Worm (Caenorhabditis elegans) whole organism, late embryonic: ENCODE data around the gene str-227.
"Not testable (repeated sequence)": the region's sequence is repeated elsewhere in the genome, so short reads cannot be mapped to it uniquely, and the experiment has no call there.

Experiments used
- C08G9.2 ChIP-seq: sonication (generic microtip); optimal IDR thresholded peaks from 2 replicates; lab custom pipeline; 2016; ENCODE audit warnings: mild to moderate bottlenecking, missing genetic modification characterization, moderate library complexity, missing compliant biosample characterization
- C38D4.7 ChIP-seq: fragments of 200-800 bp; sonication (Bioruptor generic); optimal IDR thresholded peaks from 2 replicates; lab custom pipeline; 2018; ENCODE audit warnings: mild to moderate bottlenecking, missing genetic modification characterization, moderate library complexity, missing compliant biosample characterization
- K02D7.2 ChIP-seq: sonication (generic microtip); optimal IDR thresholded peaks from 2 replicates; lab custom pipeline; 2017; ENCODE audit warnings: mild to moderate bottlenecking, missing genetic modification characterization, missing compliant biosample characterization
- Y22D7AL.16 ChIP-seq: sonication (generic microtip); optimal IDR thresholded peaks from 2 replicates; lab custom pipeline; 2016; ENCODE audit warnings: missing genetic modification characterization, missing compliant biosample characterization
- ceh-19 ChIP-seq: fragments of 200-800 bp; sonication (Bioruptor generic); optimal IDR thresholded peaks from 2 replicates; lab custom pipeline; 2018; ENCODE audit warnings: mild to moderate bottlenecking, missing genetic modification characterization, missing compliant biosample characterization
- ceh-24 ChIP-seq: sonication (generic microtip); optimal IDR thresholded peaks from 2 replicates; lab custom pipeline; 2016; ENCODE audit warnings: mild to moderate bottlenecking, missing genetic modification characterization, missing compliant biosample characterization
- ceh-30 ChIP-seq: fragments of 150-350 bp; optimal IDR thresholded peaks from 2 replicates; lab custom pipeline; 2014; ENCODE audit warnings: missing biosample characterization, missing genetic modification characterization
- dmd-4 ChIP-seq: sonication (generic microtip); optimal IDR thresholded peaks from 2 replicates; lab custom pipeline; 2016; ENCODE audit warnings: borderline replicate concordance, missing genetic modification characterization, missing compliant biosample characterization
- dve-1 ChIP-seq: sonication (generic microtip); optimal IDR thresholded peaks from 2 replicates; lab custom pipeline; 2017; ENCODE audit warnings: antibody characterized with exemption, mild to moderate bottlenecking, missing genetic modification characterization, missing compliant biosample characterization
- elt-2 ChIP-seq: sonication (generic microtip); optimal IDR thresholded peaks from 2 replicates; lab custom pipeline; 2016; ENCODE audit warnings: missing genetic modification reagents, missing genetic modification characterization, missing compliant biosample characterization
- elt-4 ChIP-seq: sonication (generic microtip); optimal IDR thresholded peaks from 2 replicates; lab custom pipeline; 2016; ENCODE audit warnings: missing genetic modification characterization, missing compliant biosample characterization
- gmeb-2 ChIP-seq: sonication (generic microtip); optimal IDR thresholded peaks from 2 replicates; lab custom pipeline; 2016; ENCODE audit warnings: missing genetic modification characterization, inconsistent platforms, missing compliant biosample characterization
- hlh-15 ChIP-seq: sonication (generic microtip); optimal IDR thresholded peaks from 2 replicates; lab custom pipeline; 2016; ENCODE audit warnings: missing genetic modification characterization, missing compliant biosample characterization
- hlh-30 ChIP-seq: sonication (generic microtip); optimal IDR thresholded peaks from 2 replicates; lab custom pipeline; 2017; ENCODE audit warnings: antibody characterized with exemption, missing genetic modification characterization, missing compliant biosample characterization; ENCODE audit not compliant: insufficient read depth
- hlh-6 ChIP-seq: sonication (generic microtip); optimal IDR thresholded peaks from 2 replicates; lab custom pipeline; 2016; ENCODE audit warnings: missing genotype, missing genetic modification characterization, missing compliant biosample characterization
- hlh-8 ChIP-seq: sonication (generic microtip); optimal IDR thresholded peaks from 2 replicates; lab custom pipeline; 2016; ENCODE audit warnings: missing genotype, missing genetic modification characterization, missing compliant biosample characterization
- lin-11 ChIP-seq: fragments of 200-800 bp; sonication (Bioruptor generic); optimal IDR thresholded peaks from 2 replicates; lab custom pipeline; 2018; ENCODE audit warnings: mild to moderate bottlenecking, missing genetic modification characterization, missing compliant biosample characterization
- madf-2 ChIP-seq: sonication (generic microtip); optimal IDR thresholded peaks from 2 replicates; lab custom pipeline; 2017; ENCODE audit warnings: missing genetic modification characterization, missing compliant biosample characterization
- mec-3 ChIP-seq: sonication (generic microtip); optimal IDR thresholded peaks from 2 replicates; lab custom pipeline; 2016; ENCODE audit warnings: borderline replicate concordance, missing genetic modification characterization, missing compliant biosample characterization
- nfya-1 ChIP-seq: sonication (generic microtip); optimal IDR thresholded peaks from 2 replicates; lab custom pipeline; 2017; ENCODE audit warnings: missing genetic modification characterization, mild to moderate bottlenecking, missing compliant biosample characterization, antibody characterized with exemption, moderate library complexity
- pag-3 ChIP-seq: sonication (generic microtip); optimal IDR thresholded peaks from 2 replicates; lab custom pipeline; 2016; ENCODE audit warnings: missing compliant biosample characterization, missing genetic modification characterization, borderline replicate concordance
- pax-1 ChIP-seq: fragments of 150-350 bp; optimal IDR thresholded peaks from 2 replicates; lab custom pipeline; 2014; ENCODE audit warnings: missing biosample characterization, missing genetic modification characterization
- pha-4 ChIP-seq: fragments of 150-350 bp; optimal IDR thresholded peaks from 2 replicates; lab custom pipeline; 2018; ENCODE audit warnings: missing biosample characterization, missing genetic modification reagents, missing genetic modification characterization
- pros-1 ChIP-seq: fragments of 150-350 bp; optimal IDR thresholded peaks from 2 replicates; lab custom pipeline; 2014; ENCODE audit warnings: missing biosample characterization, missing genetic modification reagents, missing genetic modification characterization
- ref-2 ChIP-seq: sonication (generic microtip); optimal IDR thresholded peaks from 2 replicates; lab custom pipeline; 2016; ENCODE audit warnings: missing genetic modification characterization, missing compliant biosample characterization
- sdc-2 ChIP-seq: sonication (generic microtip); optimal IDR thresholded peaks from 2 replicates; lab custom pipeline; 2016; ENCODE audit warnings: missing genotype, missing genetic modification characterization, missing compliant biosample characterization
- sox-2 ChIP-seq: fragments of 200-800 bp; sonication (Bioruptor generic); IDR thresholded peaks from 2 replicates; pipeline ENCODE4 v1.3.6; 2022; ENCODE audit warnings: missing genetic modification reagents, missing genetic modification characterization, missing compliant biosample characterization
- syd-9 ChIP-seq: sonication (generic microtip); optimal IDR thresholded peaks from 2 replicates; lab custom pipeline; 2016; ENCODE audit warnings: mild to moderate bottlenecking, missing genetic modification characterization, moderate library complexity, missing compliant biosample characterization
- tbx-2 ChIP-seq: sonication (generic microtip); optimal IDR thresholded peaks from 2 replicates; lab custom pipeline; 2016; ENCODE audit warnings: missing genetic modification characterization, missing compliant biosample characterization
- tbx-7 ChIP-seq: sonication (generic microtip); optimal IDR thresholded peaks from 2 replicates; lab custom pipeline; 2016; ENCODE audit warnings: missing genotype, missing genetic modification characterization, missing compliant biosample characterization
- ttx-3 ChIP-seq: sonication (generic microtip); optimal IDR thresholded peaks from 2 replicates; lab custom pipeline; 2016; ENCODE audit warnings: missing genetic modification reagents, missing genetic modification characterization, missing compliant biosample characterization
- unc-86 ChIP-seq: sonication (generic microtip); optimal IDR thresholded peaks from 2 replicates; lab custom pipeline; 2016; ENCODE audit warnings: missing genetic modification characterization, missing compliant biosample characterization

str-227 gene

ce11 chrV:3552740-3553469, 34.9 kb downstream of the str-227 start, which contains the start of gene T24A6.20:
Gene T24A6.20, plus strand, starts transcription at chrV:3553134.
- TF ChIP-seq elt-2, result peak; percentile 86
- TF ChIP-seq ceh-30 (tag; lab: Kevin White, UChicago), result no peak

ce11 chrV:3554869-3555268, 36.9 kb downstream of the str-227 start, which contains the start of gene grl-29:
Gene grl-29, minus strand, starts transcription at chrV:3555236.
- no peak for TF ChIP-seq Y22D7AL.16 (tag; lab: Kevin White, UChicago)
- TF ChIP-seq dmd-4 (tag; lab: Kevin White, UChicago), result no peak
- no peak for TF ChIP-seq ceh-30 (tag; lab: Kevin White, UChicago)
- no peak for TF ChIP-seq sdc-2
- no peak for TF ChIP-seq tbx-2
- no peak for TF ChIP-seq ceh-24 (tag; lab: Kevin White, UChicago)
- TF ChIP-seq pros-1 (tag; lab: Kevin White, UChicago), result no peak
- no peak for TF ChIP-seq tbx-7 (tag; lab: Kevin White, UChicago)
- no peak for TF ChIP-seq elt-2
- no peak for TF ChIP-seq K02D7.2
- no peak for TF ChIP-seq sox-2
- TF ChIP-seq gmeb-2 (tag; lab: Kevin White, UChicago), result no peak
- no peak for TF ChIP-seq C08G9.2

ce11 chrV:3555986-3556385, 38.0 kb downstream of the str-227 start, which contains the start of gene grl-30:
Gene grl-30, plus strand, starts transcription at chrV:3556286.
- TF ChIP-seq syd-9, result no peak
- no peak for TF ChIP-seq madf-2 (tag; lab: Kevin White, UChicago)
- no peak for TF ChIP-seq unc-86 (tag; lab: Kevin White, UChicago)
- TF ChIP-seq ref-2, result no peak
- no peak for TF ChIP-seq ceh-19 (GFP tag; lab: Kevin White, UChicago)
- no peak for TF ChIP-seq hlh-6 (tag; lab: Kevin White, UChicago)
- no peak for TF ChIP-seq pag-3 (tag; lab: Kevin White, UChicago)
- TF ChIP-seq pax-1, result no peak
- no peak for TF ChIP-seq sox-2
- TF ChIP-seq nfya-1 (tag; lab: Kevin White, UChicago), result no peak
- no peak for TF ChIP-seq lin-11 (tag; lab: Kevin White, UChicago)
- no peak for TF ChIP-seq mec-3 (tag; lab: Kevin White, UChicago)

DNA sequence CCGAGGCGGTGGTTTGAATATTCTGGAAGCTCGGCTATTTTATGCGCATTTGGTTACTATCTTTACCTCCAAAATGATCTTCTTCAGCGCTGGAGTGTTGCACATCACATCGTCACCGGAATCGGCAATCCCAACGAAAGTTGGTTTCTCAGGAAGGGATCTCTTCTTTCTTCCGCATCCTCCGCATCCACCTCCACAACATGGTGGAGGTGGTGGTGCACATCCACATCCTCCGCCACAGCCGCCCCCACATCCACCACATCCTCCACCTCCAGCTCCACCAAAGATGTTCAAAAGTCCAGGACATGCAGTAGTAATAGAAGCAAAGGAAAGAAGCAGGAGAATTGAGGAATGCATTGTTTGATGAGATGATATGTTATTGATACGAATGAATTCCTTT, 39.4 kb downstream of the str-227 start, which contains the start of gene grl-31:
Gene grl-31 (minus strand): TSS at position 357 of the 400 bp plus-strand sequence.
- TF ChIP-seq hlh-15 (tag; lab: Kevin White, UChicago) (no peak), elt-4 (tag; lab: Kevin White, UChicago) (no peak), pha-4 (no peak), C38D4.7 (no peak), pax-1 (no peak)
- TF ChIP-seq, all 69 proteins: peak for 0

ce11 chrV:3558744-3559143, 40.8 kb downstream of the str-227 start, which contains the start of gene T24A6.1:
Gene T24A6.1, plus strand, starts transcription at chrV:3559044.
- not testable (repeated sequence) for TF ChIP-seq mec-3, ceh-24, hlh-30 (tag; lab: Kevin White, UChicago)

- TF ChIP-seq hlh-8; dve-1; ttx-3 (tag; lab: Kevin White, UChicago): not testable (repeated sequence)
Measured at ce11 chrV:3562824-3563223, 44.8 kb downstream of the str-227 start, which contains the start of gene T24A6.16. Gene T24A6.16, minus strand, starts transcription at chrV:3562924.
